Worm (Caenorhabditis elegans): ENCODE results near the gene srab-18.

srab-18 gene

DNA sequence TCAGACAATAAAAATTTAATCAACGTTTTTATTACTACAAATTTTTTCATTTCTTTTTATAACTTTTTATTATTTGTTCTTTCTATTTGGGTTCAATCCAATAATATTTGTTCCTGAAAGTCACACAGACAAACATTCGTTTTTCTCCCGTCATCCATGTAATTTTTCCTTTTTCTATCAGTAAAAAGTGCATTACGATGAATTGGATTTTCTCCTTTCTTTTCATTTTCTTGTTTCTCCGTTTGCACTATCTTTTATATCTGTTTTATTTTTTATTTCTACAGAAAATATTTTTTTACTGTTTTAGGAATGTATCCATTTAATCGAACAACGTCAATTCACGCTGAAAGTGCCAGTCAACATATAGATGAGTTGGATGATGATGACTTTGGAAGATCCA, 28.0 kb upstream of the srab-18 start, which contains the start of gene egl-47:
Gene egl-47 (plus strand): TSS at position 301 of the 400 bp plus-strand sequence.
- no peak for TF ChIP-seq pag-3 (tag; optimal IDR thresholded peaks at IDR 0.05; ENCODE audit: borderline replicate concordance)
- no peak for TF ChIP-seq ceh-2 (tag; optimal IDR thresholded peaks at IDR 0.05)
- no peak for TF ChIP-seq ceh-34 (tag; optimal IDR thresholded peaks at IDR 0.05)
- TF ChIP-seq ref-2 (tag; optimal IDR thresholded peaks at IDR 0.05), result no peak
- no peak for TF ChIP-seq ceh-18 (tag; optimal IDR thresholded peaks at IDR 0.05)
- no peak for TF ChIP-seq pros-1 (tag; optimal IDR thresholded peaks at IDR 0.05)
- TF ChIP-seq npax-4 (tag; optimal IDR thresholded peaks at IDR 0.05), result no peak
- no peak for TF ChIP-seq odd-2 (tag; optimal IDR thresholded peaks at IDR 0.05)
- no peak for TF ChIP-seq K09A11.1 (tag; optimal IDR thresholded peaks at IDR 0.05; ENCODE audit: insufficient read depth)
- TF ChIP-seq dve-1 (tag; optimal IDR thresholded peaks at IDR 0.05), result no peak
- TF ChIP-seq lin-11 (tag; optimal IDR thresholded peaks at IDR 0.05), result no peak
- TF ChIP-seq unc-42 (tag; optimal IDR thresholded peaks at IDR 0.05), result no peak
- TF ChIP-seq syd-9 (tag; optimal IDR thresholded peaks at IDR 0.05), result no peak
- TF ChIP-seq ceh-9 (tag; optimal IDR thresholded peaks at IDR 0.05), result no peak
- TF ChIP-seq unc-86 (tag; optimal IDR thresholded peaks at IDR 0.05), result no peak
- TF ChIP-seq unc-55 (GFP tag; optimal IDR thresholded peaks at IDR 0.05), result no peak
- no peak for TF ChIP-seq tbx-7 (tag; optimal IDR thresholded peaks at IDR 0.05)
- TF ChIP-seq elt-2 (tag; optimal IDR thresholded peaks at IDR 0.05), result no peak

ce11 chrV:9889629-9890028, 18.4 kb upstream of the srab-18 start, which contains the start of gene fshr-1:
fshr-1 (plus strand) TSS chrV:9889837.
- TF ChIP-seq elt-2 (tag; optimal IDR thresholded peaks at IDR 0.05) (peak; percentile 9), unc-3 (GFP tag; conservative IDR thresholded peaks at IDR 0.05) (no peak), unc-3 (tag; optimal IDR thresholded peaks at IDR 0.05) (no peak)

DNA sequence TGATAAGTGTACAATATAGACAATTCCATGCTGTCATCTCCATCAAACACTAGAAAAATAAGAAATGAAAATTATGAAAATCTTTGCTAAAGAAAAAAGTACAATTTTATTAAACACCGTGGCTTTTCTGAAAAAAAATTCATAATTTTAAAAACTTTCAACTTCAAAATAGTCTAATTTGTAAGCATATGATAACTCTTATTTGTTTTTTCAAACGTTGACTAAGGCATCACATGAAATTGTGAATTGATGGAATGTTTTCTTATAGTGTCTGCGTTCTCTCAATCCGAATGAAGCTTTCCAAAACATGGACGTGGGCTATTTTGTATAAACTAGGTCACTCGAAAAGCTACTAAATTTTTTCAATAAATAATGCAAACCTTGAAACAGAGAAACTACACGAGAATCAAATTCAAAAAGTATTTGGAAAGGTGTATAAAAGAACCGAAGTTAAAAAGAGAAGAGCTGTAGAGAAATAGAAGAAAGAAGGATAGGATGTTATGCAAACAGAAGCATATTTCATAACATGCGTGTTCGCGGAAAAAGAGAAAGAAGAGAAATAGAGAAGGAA, 14.8 kb upstream of the srab-18 start, which contains the start of gene clp-9:
Gene clp-9 (minus strand): TSS at position 51 of the 571 bp plus-strand sequence.
- no peak for TF ChIP-seq ama-1 (optimal IDR thresholded peaks at IDR 0.05)
- TF ChIP-seq che-1 (tag; optimal IDR thresholded peaks at IDR 0.05), result no peak
- TF ChIP-seq dmd-4 (tag; optimal IDR thresholded peaks at IDR 0.05; ENCODE audit: borderline replicate concordance), result no peak
- TF ChIP-seq ztf-16 (tag; optimal IDR thresholded peaks at IDR 0.05), result no peak
- no peak for TF ChIP-seq tbx-7 (tag; optimal IDR thresholded peaks at IDR 0.05)
- no peak for TF ChIP-seq npax-4 (tag; optimal IDR thresholded peaks at IDR 0.05)
- TF ChIP-seq C08G9.2 (tag; optimal IDR thresholded peaks at IDR 0.05), result no peak
- TF ChIP-seq ceh-30 (tag; optimal IDR thresholded peaks at IDR 0.05), result no peak
- TF ChIP-seq F13H6.1 (tag; optimal IDR thresholded peaks at IDR 0.05), result no peak
- TF ChIP-seq ceh-45 (GFP tag; IDR thresholded peaks at IDR 0.05), result no peak
- TF ChIP-seq hlh-30 (tag; optimal IDR thresholded peaks at IDR 0.05; ENCODE audit: insufficient read depth), result no peak
- no peak for TF ChIP-seq sdc-2 (tag; optimal IDR thresholded peaks at IDR 0.05)
- TF ChIP-seq Y22D7AL.16 (tag; optimal IDR thresholded peaks at IDR 0.05), result no peak
- TF ChIP-seq unc-55 (GFP tag; optimal IDR thresholded peaks at IDR 0.05), result no peak
- TF ChIP-seq hlh-8 (tag; optimal IDR thresholded peaks at IDR 0.05), result no peak
- TF ChIP-seq ttx-3 (tag; optimal IDR thresholded peaks at IDR 0.05), result no peak
- TF ChIP-seq ceh-9 (tag; optimal IDR thresholded peaks at IDR 0.05), result no peak
- TF ChIP-seq nfya-1 (tag; optimal IDR thresholded peaks at IDR 0.05), result no peak
- TF ChIP-seq pax-1 (tag; optimal IDR thresholded peaks at IDR 0.05), result no peak
- TF ChIP-seq ceh-18 (tag; optimal IDR thresholded peaks at IDR 0.05), result no peak

ce11 chrV:9879867-9880266, 8.6 kb upstream of the srab-18 start, which contains the start of gene sdz-31:
sdz-31 (plus strand) TSS chrV:9880167.
- no peak for TF ChIP-seq unc-55 (GFP tag; optimal IDR thresholded peaks at IDR 0.05)
- no peak for TF ChIP-seq gmeb-2 (tag; optimal IDR thresholded peaks at IDR 0.05)

Data from whole organism, late embryonic.